Fruit fly (Drosophila melanogaster) whole organism, prepupa: ENCODE data around the gene CG10470.

Experiments used
- CG11294 ChIP-seq: fragments of 200-800 bp; sonication (Bioruptor generic); IDR thresholded peaks from 2 replicates; pipeline ENCODE4 v1.3.6; 2022; ENCODE audit warnings: missing biosample characterization, missing genetic modification characterization
- CG11902 ChIP-seq: fragments of 200-800 bp; sonication (Bioruptor generic); optimal IDR thresholded peaks from 3 replicates; lab custom pipeline; 2016; ENCODE audit warnings: missing biosample characterization, missing genetic modification characterization
- CG3032 ChIP-seq: fragments of 200-800 bp; optimal IDR thresholded peaks from 2 replicates; lab custom pipeline; 2019; ENCODE audit warnings: missing biosample characterization, mild to moderate bottlenecking, missing genetic modification characterization, moderate library complexity
- CG31627 ChIP-seq: fragments of 200-800 bp; sonication (Bioruptor generic); optimal IDR thresholded peaks from 3 replicates; lab custom pipeline; 2016; ENCODE audit warnings: missing biosample characterization, missing genetic modification characterization
- CG34406 ChIP-seq: fragments of 200-800 bp; sonication (Bioruptor generic); optimal IDR thresholded peaks from 3 replicates; lab custom pipeline; 2016; ENCODE audit warnings: missing biosample characterization, missing genetic modification characterization
- CG3919 ChIP-seq: fragments of 200-800 bp; sonication (Bioruptor generic); optimal IDR thresholded peaks from 3 replicates; lab custom pipeline; 2016; ENCODE audit warnings: missing biosample characterization, missing genetic modification characterization
- CG6276 ChIP-seq: fragments of 200-800 bp; sonication (Bioruptor generic); optimal IDR thresholded peaks from 2 replicates; lab custom pipeline; 2017; ENCODE audit warnings: missing biosample characterization, mild to moderate bottlenecking, missing genetic modification characterization
- CG6792 ChIP-seq: fragments of 200-800 bp; sonication (Bioruptor generic); optimal IDR thresholded peaks from 3 replicates; lab custom pipeline; 2016; ENCODE audit warnings: missing biosample characterization, missing genetic modification characterization
- CG6808 ChIP-seq: fragments of 200-800 bp; sonication (Bioruptor generic); optimal IDR thresholded peaks from 3 replicates; lab custom pipeline; 2017; ENCODE audit warnings: missing biosample characterization, missing genetic modification characterization, mild to moderate bottlenecking, moderate library complexity, missing genetic modification reagents
- CG6854 ChIP-seq: fragments of 200-800 bp; sonication (Bioruptor generic); optimal IDR thresholded peaks from 2 replicates; lab custom pipeline; 2017; ENCODE audit warnings: missing biosample characterization, mild to moderate bottlenecking, missing genetic modification characterization
- CG8119 ChIP-seq: fragments of 200-800 bp; sonication (Bioruptor generic); IDR thresholded peaks from 3 replicates; pipeline ENCODE4 v1.3.6; 2022; ENCODE audit warnings: missing biosample characterization, missing genetic modification characterization
- CG8319 ChIP-seq: fragments of 200-800 bp; sonication (Bioruptor generic); optimal IDR thresholded peaks from 3 replicates; lab custom pipeline; 2016; ENCODE audit warnings: missing biosample characterization, missing genetic modification characterization
- CG8632 ChIP-seq: fragments of 200-800 bp; sonication (Bioruptor generic); optimal IDR thresholded peaks from 3 replicates; lab custom pipeline; 2016; ENCODE audit warnings: missing biosample characterization, missing genetic modification characterization
- Eip75B ChIP-seq: fragments of 200-800 bp; sonication (Bioruptor generic); optimal IDR thresholded peaks from 3 replicates; lab custom pipeline; 2016; ENCODE audit warnings: missing biosample characterization, missing genetic modification characterization
- Eip78C ChIP-seq: fragments of 200-800 bp; sonication (Bioruptor generic); peaks from one replicate; lab custom pipeline; 2016; ENCODE audit warnings: missing biosample characterization, missing genetic modification characterization
- Eip93F ChIP-seq: fragments of 200-800 bp; sonication (Bioruptor generic); optimal IDR thresholded peaks from 2 replicates; lab custom pipeline; 2016; ENCODE audit warnings: missing biosample characterization, mild to moderate bottlenecking, missing genetic modification characterization
- Ets96B ChIP-seq: fragments of 200-800 bp; optimal IDR thresholded peaks from 2 replicates; lab custom pipeline; 2019; ENCODE audit warnings: missing biosample characterization, mild to moderate bottlenecking, missing genetic modification characterization, moderate library complexity
- Hr38 ChIP-seq: sonication (Bioruptor generic); optimal IDR thresholded peaks from 2 replicates; lab custom pipeline; 2016; ENCODE audit warnings: missing biosample characterization, missing genetic modification characterization
- Hr4 ChIP-seq: fragments of 200-800 bp; sonication (Bioruptor generic); optimal IDR thresholded peaks from 3 replicates; lab custom pipeline; 2016; ENCODE audit warnings: missing biosample characterization, missing genetic modification characterization
- Lpt ChIP-seq: fragments of 200-800 bp; sonication (Bioruptor generic); optimal IDR thresholded peaks from 3 replicates; lab custom pipeline; 2016; ENCODE audit warnings: missing biosample characterization, missing genetic modification characterization
- Met ChIP-seq: fragments of 200-800 bp; sonication (Bioruptor generic); optimal IDR thresholded peaks from 3 replicates; lab custom pipeline; 2016; ENCODE audit warnings: missing biosample characterization, missing genetic modification characterization
- Sox102F ChIP-seq: fragments of 200-800 bp; sonication (Bioruptor generic); optimal IDR thresholded peaks from 2 replicates; lab custom pipeline; 2016; ENCODE audit warnings: missing biosample characterization, mild to moderate bottlenecking, missing genetic modification characterization
- Sox15 ChIP-seq: fragments of 200-800 bp; sonication (Bioruptor generic); optimal IDR thresholded peaks from 3 replicates; lab custom pipeline; 2016; ENCODE audit warnings: missing biosample characterization, missing genetic modification characterization
- achi ChIP-seq: fragments of 200-800 bp; sonication (Bioruptor generic); optimal IDR thresholded peaks from 3 replicates; lab custom pipeline; 2016; ENCODE audit warnings: missing biosample characterization, missing genetic modification characterization
- acj6 ChIP-seq: fragments of 200-800 bp; sonication (Bioruptor generic); optimal IDR thresholded peaks from 3 replicates; lab custom pipeline; 2016; ENCODE audit warnings: missing biosample characterization, missing genetic modification characterization
- dac ChIP-seq: fragments of 200-800 bp; sonication (Bioruptor generic); optimal IDR thresholded peaks from 2 replicates; lab custom pipeline; 2017; ENCODE audit warnings: missing biosample characterization, mild to moderate bottlenecking, missing genetic modification characterization
- eg ChIP-seq: fragments of 200-800 bp; sonication (Bioruptor generic); IDR thresholded peaks from 3 replicates; pipeline ENCODE4 v1.3.6; 2022; ENCODE audit warnings: missing biosample characterization, missing genetic modification characterization
- esn ChIP-seq: fragments of 200-800 bp; sonication (Bioruptor generic); optimal IDR thresholded peaks from 2 replicates; lab custom pipeline; 2016; ENCODE audit warnings: missing biosample characterization, mild to moderate bottlenecking, missing genetic modification characterization, moderate library complexity
- fd85E ChIP-seq: fragments of 200-800 bp; sonication (Bioruptor generic); optimal IDR thresholded peaks from 3 replicates; lab custom pipeline; 2016; ENCODE audit warnings: missing biosample characterization, missing genetic modification characterization
- net ChIP-seq: fragments of 200-800 bp; sonication (Bioruptor generic); optimal IDR thresholded peaks from 3 replicates; lab custom pipeline; 2016; ENCODE audit warnings: missing biosample characterization, missing genetic modification characterization
- pdm3 ChIP-seq: fragments of 200-800 bp; sonication (Bioruptor generic); optimal IDR thresholded peaks from 3 replicates; lab custom pipeline; 2016; ENCODE audit warnings: missing biosample characterization, missing genetic modification characterization
- salr ChIP-seq, 2 experiments: fragments of 200-800 bp; sonication (Bioruptor generic); optimal IDR thresholded peaks; 3 replicates each; lab custom pipeline; 2016 to 2018; ENCODE audit warnings: missing biosample characterization in 2 of 2, missing genetic modification characterization in 2 of 2, mild to moderate bottlenecking in 1 of 2
- spab ChIP-seq: fragments of 200-800 bp; sonication (Bioruptor generic); optimal IDR thresholded peaks from 2 replicates; lab custom pipeline; 2017; ENCODE audit warnings: missing biosample characterization, mild to moderate bottlenecking, missing genetic modification characterization, missing genetic modification reagents
- ss ChIP-seq, 2 experiments: fragments of 200-800 bp; sonication (Bioruptor generic); optimal IDR thresholded peaks; 2 replicates in 1 of 2; 3 replicates in 1 of 2; lab custom pipeline; 2017 to 2018; ENCODE audit warnings: mild to moderate bottlenecking in 2 of 2, missing biosample characterization in 2 of 2, missing genetic modification characterization in 2 of 2, moderate library complexity in 1 of 2
- svp ChIP-seq: fragments of 200-800 bp; sonication (Bioruptor generic); peaks from one replicate; lab custom pipeline; 2016; ENCODE audit warnings: missing biosample characterization, missing genetic modification characterization
- topi ChIP-seq: fragments of 200-800 bp; sonication (Bioruptor generic); optimal IDR thresholded peaks from 3 replicates; lab custom pipeline; 2016; ENCODE audit warnings: missing biosample characterization, missing genetic modification characterization
- vri ChIP-seq: fragments of 200-800 bp; sonication (Bioruptor generic); optimal IDR thresholded peaks from 3 replicates; lab custom pipeline; 2016; ENCODE audit warnings: missing biosample characterization, mild to moderate bottlenecking, missing genetic modification characterization

The CG10470 gene

DNA sequence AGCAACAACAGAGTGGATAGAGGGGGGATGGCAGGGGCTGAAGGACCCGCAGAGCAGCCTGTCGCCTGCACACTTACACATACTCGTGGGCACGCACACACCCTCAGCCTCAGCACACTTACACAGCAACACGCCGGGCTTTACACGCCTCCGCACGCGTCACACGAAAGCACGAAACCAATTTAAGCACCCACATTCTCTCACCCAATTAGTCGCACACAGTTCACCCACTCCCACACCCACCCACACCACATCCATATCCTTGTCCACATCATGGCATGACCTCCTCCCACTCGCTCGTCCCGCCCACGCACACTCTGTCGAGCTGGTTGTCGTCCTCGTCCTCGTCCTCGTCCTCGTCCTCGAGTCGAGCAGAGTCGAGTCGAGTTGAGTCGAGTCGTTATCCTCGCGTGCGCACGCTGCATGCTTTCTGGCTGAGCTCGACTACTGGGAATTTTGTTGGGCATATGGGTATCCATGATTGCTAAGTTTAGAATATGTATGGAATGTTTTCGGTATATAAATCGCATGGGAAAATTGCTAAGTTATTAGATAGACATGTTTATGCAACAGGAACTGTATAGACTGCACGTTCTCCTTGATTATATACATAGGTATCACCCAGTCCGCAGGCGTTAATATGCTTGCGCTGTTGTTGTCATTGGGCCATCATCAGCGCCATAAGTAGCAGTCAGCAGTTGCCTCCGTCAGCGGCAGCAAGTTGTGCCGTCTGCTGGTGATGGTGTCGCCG lies 36.8 kb upstream of the CG10470 start (continued):
- peak; percentile 77 for TF ChIP-seq esn
- no peak for TF ChIP-seq Eip93F (GFP tag; lab: Kevin White, UChicago)
- TF ChIP-seq svp (GFP tag; lab: Kevin White, UChicago), result peak; percentile 85
- peak; percentile 76 for TF ChIP-seq CG3032 (tag; lab: Kevin White, UChicago)
- TF ChIP-seq spab (GFP tag; lab: Kevin White, UChicago), result peak; percentile 67
- TF ChIP-seq CG31627, result peak; percentile 79
- TF ChIP-seq Eip75B, result peak; percentile 73
- TF ChIP-seq pdm3 (GFP tag; lab: Kevin White, UChicago), result peak; percentile 72
- TF ChIP-seq fd85E, result no peak
- peak; percentile 73 for TF ChIP-seq CG3919
- TF ChIP-seq Met, result peak; percentile 74
- TF ChIP-seq topi, result peak; percentile 69
- TF ChIP-seq eg, result peak; percentile 78
- peak; percentile 53 for TF ChIP-seq CG8632 (GFP tag; lab: Kevin White, UChicago)
- TF ChIP-seq salr (GFP tag; optimal IDR thresholded peaks at IDR 0.05; lab: Kevin White, UChicago), result peak; percentile 51 to 62
- TF ChIP-seq CG34406, result peak; percentile 60
- TF ChIP-seq achi (GFP tag; lab: Kevin White, UChicago), result peak; percentile 71
- TF ChIP-seq acj6, result peak; percentile 70
- TF ChIP-seq Sox102F, result peak; percentile 71
- TF ChIP-seq Lpt (GFP tag; lab: Kevin White, UChicago), result peak; percentile 8
- TF ChIP-seq Ets96B (tag; lab: Kevin White, UChicago), result peak; percentile 78
- peak; percentile 88 for TF ChIP-seq Eip78C (GFP tag; lab: Kevin White, UChicago)
- peak; percentile 56 for TF ChIP-seq CG6808 (GFP tag; lab: Kevin White, UChicago)
- peak; percentile 57 for TF ChIP-seq CG6276
- TF ChIP-seq Hr4, result peak; percentile 75
- no peak for TF ChIP-seq Hr38 (GFP tag; lab: Kevin White, UChicago)
- peak; percentile 62 for TF ChIP-seq Sox15 (GFP tag; lab: Kevin White, UChicago)
- TF ChIP-seq ss (GFP tag; optimal IDR thresholded peaks at IDR 0.05; lab: Kevin White, UChicago), result peak; percentile 44 to 72
- TF ChIP-seq CG6792 (GFP tag; lab: Kevin White, UChicago), result peak; percentile 75
- peak; percentile 66 for TF ChIP-seq CG11902 (GFP tag; lab: Kevin White, UChicago)
- TF ChIP-seq net (GFP tag; lab: Kevin White, UChicago), result peak; percentile 67
- TF ChIP-seq CG8119 (GFP tag; lab: Robert Waterston, UW), result peak; percentile 70
- peak; percentile 71; the same call in 1 of the 2 replicates for TF ChIP-seq CG11294 (GFP tag; lab: Robert Waterston, UW)
- TF ChIP-seq vri (GFP tag; lab: Kevin White, UChicago), result peak; percentile 54
- peak; percentile 51 for TF ChIP-seq CG8319 (GFP tag; lab: Kevin White, UChicago)
- TF ChIP-seq CG6854 (GFP tag; lab: Kevin White, UChicago), result no peak

DNA sequence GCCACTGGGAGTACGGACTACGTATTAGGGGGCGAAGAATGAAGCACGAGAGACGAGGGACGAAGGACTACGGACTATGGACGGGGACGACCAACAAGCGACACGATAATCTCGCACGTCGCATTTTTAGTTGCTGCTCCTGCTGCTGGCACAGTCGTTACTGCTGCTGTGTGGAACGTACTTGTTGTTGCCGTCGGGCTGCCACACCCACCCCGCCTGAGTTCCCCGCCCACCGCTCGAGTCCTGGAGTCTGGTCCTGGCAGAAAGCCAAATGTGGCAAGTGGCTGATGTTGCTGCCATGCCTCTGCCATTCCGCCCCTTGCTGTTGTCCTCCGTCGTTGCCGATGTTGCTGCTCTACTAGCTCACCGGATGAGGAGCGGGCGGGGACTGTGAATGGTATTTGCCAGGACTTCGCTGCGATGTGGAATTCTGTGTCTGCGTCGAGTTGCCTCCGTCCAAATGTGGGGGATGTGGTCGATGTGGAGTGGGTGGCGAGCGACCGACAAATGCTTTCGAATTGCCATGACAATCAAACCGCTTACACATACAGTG lies 36.0 kb upstream of the CG10470 start:
- no peak for TF ChIP-seq dac (GFP tag; lab: Kevin White, UChicago)
- peak; percentile 9 for TF ChIP-seq svp (GFP tag; lab: Kevin White, UChicago)
